Fruit fly (Drosophila melanogaster) whole organism, embryonic: ENCODE data around the gene Cdk7.

ENCODE experiments used
- Adf1 ChIP-seq: fragments of 200-800 bp; sonication (Bioruptor generic); IDR thresholded peaks from 2 replicates; pipeline ENCODE4 v1.3.6; 2022; ENCODE audit warnings: missing biosample characterization, missing genetic modification characterization
- Atf6 ChIP-seq: fragments of 200-800 bp; sonication (Bioruptor generic); IDR thresholded peaks from 2 replicates; pipeline ENCODE4 v1.3.6; 2022; ENCODE audit warnings: missing biosample characterization, missing genetic modification characterization
- B-H1 ChIP-seq: fragments of 200-800 bp; sonication (Bioruptor generic); IDR thresholded peaks from 3 replicates; pipeline ENCODE4 v1.3.6; 2022; ENCODE audit warnings: missing biosample characterization, missing genetic modification characterization
- CG10267 ChIP-seq: fragments of 200-800 bp; sonication (Bioruptor generic); optimal IDR thresholded peaks from 2 replicates; lab custom pipeline; 2018; ENCODE audit warnings: missing biosample characterization, mild to moderate bottlenecking, missing genetic modification characterization, moderate library complexity
- CG11560 ChIP-seq: fragments of 200-800 bp; sonication (Bioruptor generic); IDR thresholded peaks from 3 replicates; pipeline ENCODE4 v1.3.6; 2022; ENCODE audit warnings: missing biosample characterization, missing genetic modification characterization
- CG11695 ChIP-seq: fragments of 200-800 bp; sonication (Bioruptor generic); IDR thresholded peaks from 3 replicates; pipeline ENCODE4 v1.3.6; 2022; ENCODE audit warnings: missing biosample characterization, missing genetic modification characterization
- CG13123 ChIP-seq: fragments of 200-800 bp; sonication (Bioruptor generic); optimal IDR thresholded peaks from 2 replicates; lab custom pipeline; 2016; ENCODE audit warnings: missing biosample characterization, missing genetic modification characterization
- CG14667 ChIP-seq: fragments of 200-800 bp; sonication (Bioruptor generic); IDR thresholded peaks from 2 replicates; pipeline ENCODE4 v1.3.6; 2022; ENCODE audit warnings: missing biosample characterization, missing genetic modification characterization
- CG15696 ChIP-seq: fragments of 200-800 bp; sonication (Bioruptor generic); optimal IDR thresholded peaks from 2 replicates; lab custom pipeline; 2019; ENCODE audit warnings: missing biosample characterization, mild to moderate bottlenecking, missing genetic modification characterization, moderate library complexity
- CG16779 ChIP-seq: fragments of 200-800 bp; sonication (Bioruptor generic); IDR thresholded peaks from 2 replicates; pipeline ENCODE4 v1.3.6; 2022; ENCODE audit warnings: missing biosample characterization, missing genetic modification characterization
- CG17361 ChIP-seq: fragments of 200-800 bp; sonication (Bioruptor generic); IDR thresholded peaks from 3 replicates; pipeline ENCODE4 v1.3.6; 2022; ENCODE audit warnings: missing biosample characterization, missing genetic modification characterization
- CG17612 ChIP-seq: fragments of 200-800 bp; sonication (Bioruptor generic); IDR thresholded peaks from 2 replicates; pipeline ENCODE4 v1.3.6; 2022; ENCODE audit warnings: missing biosample characterization, missing genetic modification characterization
- CG17802 ChIP-seq: fragments of 200-800 bp; sonication (Bioruptor generic); optimal IDR thresholded peaks from 2 replicates; lab custom pipeline; 2018; ENCODE audit warnings: missing biosample characterization, mild to moderate bottlenecking, missing genetic modification characterization, moderate library complexity
- CG18476 ChIP-seq: fragments of 200-800 bp; sonication (Bioruptor generic); optimal IDR thresholded peaks from 2 replicates; lab custom pipeline; 2016; ENCODE audit warnings: missing biosample characterization, mild to moderate bottlenecking, missing genetic modification characterization
- CG31441 ChIP-seq: fragments of 200-800 bp; sonication (Bioruptor generic); IDR thresholded peaks from 2 replicates; pipeline ENCODE4 v1.3.6; 2022; ENCODE audit warnings: missing biosample characterization, missing genetic modification characterization
- CG32532 ChIP-seq: fragments of 200-800 bp; sonication (Bioruptor generic); IDR thresholded peaks from 2 replicates; pipeline ENCODE4 v1.3.6; 2022; ENCODE audit warnings: missing biosample characterization, missing genetic modification characterization
- CG3838 ChIP-seq: fragments of 200-800 bp; sonication (Bioruptor generic); optimal IDR thresholded peaks from 3 replicates; lab custom pipeline; 2016; ENCODE audit warnings: missing biosample characterization, missing genetic modification characterization
- CG4282 ChIP-seq: fragments of 200-800 bp; sonication (Bioruptor generic); optimal IDR thresholded peaks from 2 replicates; lab custom pipeline; 2016; ENCODE audit warnings: missing biosample characterization, missing genetic modification characterization
- CG4328 ChIP-seq: fragments of 200-800 bp; sonication (Bioruptor generic); optimal IDR thresholded peaks from 3 replicates; lab custom pipeline; 2017; ENCODE audit warnings: missing biosample characterization, missing genetic modification reagents, missing genetic modification characterization
- CG6683 ChIP-seq: fragments of 200-800 bp; sonication (Bioruptor generic); optimal IDR thresholded peaks from 2 replicates; lab custom pipeline; 2017; ENCODE audit warnings: missing biosample characterization, mild to moderate bottlenecking, missing genetic modification characterization, missing genetic modification reagents
- CG7556 ChIP-seq: fragments of 200-800 bp; sonication (Bioruptor generic); optimal IDR thresholded peaks from 2 replicates; lab custom pipeline; 2017; ENCODE audit warnings: missing biosample characterization, mild to moderate bottlenecking, missing genetic modification characterization
- CG7786 ChIP-seq: fragments of 200-800 bp; sonication (Bioruptor generic); optimal IDR thresholded peaks from 2 replicates; lab custom pipeline; 2016; ENCODE audit warnings: missing biosample characterization, missing genetic modification characterization
- CG8388 ChIP-seq: fragments of 200-800 bp; sonication (Bioruptor generic); optimal IDR thresholded peaks from 2 replicates; lab custom pipeline; 2019; ENCODE audit warnings: missing biosample characterization, mild to moderate bottlenecking, missing genetic modification characterization, moderate library complexity
- CG9727 ChIP-seq: fragments of 200-800 bp; sonication (Bioruptor generic); optimal IDR thresholded peaks from 3 replicates; lab custom pipeline; 2017; ENCODE audit warnings: missing biosample characterization, mild to moderate bottlenecking, missing genetic modification characterization
- CG9797 ChIP-seq: fragments of 200-800 bp; sonication (Bioruptor generic); optimal IDR thresholded peaks from 3 replicates; lab custom pipeline; 2018; ENCODE audit warnings: missing biosample characterization, mild to moderate bottlenecking, missing genetic modification characterization
- Dbx ChIP-seq: fragments of 200-800 bp; sonication (Bioruptor generic); IDR thresholded peaks from 3 replicates; pipeline ENCODE4 v1.3.6; 2022; ENCODE audit warnings: missing biosample characterization, missing genetic modification characterization
- Mrtf ChIP-seq: fragments of 200-800 bp; sonication (Bioruptor generic); IDR thresholded peaks from 3 replicates; pipeline ENCODE4 v1.3.6; 2022; ENCODE audit warnings: missing biosample characterization, missing genetic modification characterization
- NfI ChIP-seq: fragments of 200-800 bp; sonication (Bioruptor generic); optimal IDR thresholded peaks from 3 replicates; lab custom pipeline; 2018; ENCODE audit warnings: missing biosample characterization, mild to moderate bottlenecking, missing genetic modification characterization, moderate library complexity
- Pdp1 ChIP-seq, 2 experiments: fragments of 200-800 bp; sonication (Bioruptor generic); optimal IDR thresholded peaks; 3 replicates each; lab custom pipeline; 2016; ENCODE audit warnings: missing biosample characterization in 2 of 2, missing genetic modification characterization in 2 of 2, mild to moderate bottlenecking in 1 of 2, moderate library complexity in 1 of 2
- Sox100B ChIP-seq: fragments of 200-800 bp; sonication (Bioruptor generic); optimal IDR thresholded peaks from 3 replicates; lab custom pipeline; 2018; ENCODE audit warnings: missing biosample characterization, mild to moderate bottlenecking, missing genetic modification characterization
- Sry-δ ChIP-seq: fragments of 200-800 bp; sonication (Bioruptor generic); optimal IDR thresholded peaks from 2 replicates; lab custom pipeline; 2016; ENCODE audit warnings: missing biosample characterization, missing genetic modification characterization
- Trl ChIP-seq, 3 experiments: fragments of >200 bp in 2 of 3; fragments of 200-800 bp in 1 of 3; sonication (Bioruptor generic) in 1 of 3; optimal IDR thresholded peaks; 2 replicates in 1 of 3; 3 replicates in 2 of 3; lab custom pipeline; 2016 to 2017; ENCODE audit warnings: missing biosample characterization in 1 of 3, missing genetic modification characterization in 1 of 3
- cad ChIP-seq: fragments of >200 bp; optimal IDR thresholded peaks from 2 replicates; lab custom pipeline; 2017; ENCODE audit warnings: missing biosample characterization, missing genetic modification characterization
- cato ChIP-seq: fragments of 200-800 bp; sonication (Bioruptor generic); optimal IDR thresholded peaks from 2 replicates; lab custom pipeline; 2016; ENCODE audit warnings: missing biosample characterization, missing genetic modification characterization, borderline replicate concordance
- caup ChIP-seq: fragments of 200-800 bp; sonication (Bioruptor generic); optimal IDR thresholded peaks from 3 replicates; lab custom pipeline; 2017; ENCODE audit warnings: missing biosample characterization, mild to moderate bottlenecking, missing genetic modification characterization, moderate library complexity; ENCODE audit not compliant: severe bottlenecking
- da ChIP-seq: fragments of 200-800 bp; sonication (Bioruptor generic); optimal IDR thresholded peaks from 2 replicates; lab custom pipeline; 2016; ENCODE audit warnings: missing biosample characterization, missing genetic modification characterization
- danr ChIP-seq: fragments of 200-800 bp; sonication (Bioruptor generic); IDR thresholded peaks from 2 replicates; pipeline ENCODE4 v1.3.6; 2022; ENCODE audit warnings: missing biosample characterization, missing genetic modification characterization
- dmrt11E ChIP-seq: fragments of 200-800 bp; sonication (Bioruptor generic); optimal IDR thresholded peaks from 3 replicates; lab custom pipeline; 2018; ENCODE audit warnings: missing biosample characterization, mild to moderate bottlenecking, missing genetic modification characterization, moderate library complexity
- fu2 ChIP-seq: fragments of 200-800 bp; sonication (Bioruptor generic); optimal IDR thresholded peaks from 2 replicates; lab custom pipeline; 2016; ENCODE audit warnings: missing biosample characterization, missing genetic modification characterization
- gcm ChIP-seq: fragments of 200-800 bp; sonication (Bioruptor generic); optimal IDR thresholded peaks from 2 replicates; lab custom pipeline; 2019; ENCODE audit warnings: missing biosample characterization, mild to moderate bottlenecking, missing genetic modification characterization, moderate library complexity
- hb ChIP-seq: fragments of 200-800 bp; sonication (Bioruptor generic); IDR thresholded peaks from 3 replicates; pipeline ENCODE4 v1.3.6; 2022; ENCODE audit warnings: missing biosample characterization, missing genetic modification characterization; ENCODE audit not compliant: partially characterized antibody
- insv ChIP-seq, 2 experiments: fragments of 200-800 bp; sonication (Bioruptor generic); optimal IDR thresholded peaks; 3 replicates each; lab custom pipeline; 2016 to 2018; ENCODE audit warnings: missing biosample characterization in 2 of 2, missing genetic modification characterization in 2 of 2
- lilli ChIP-seq: fragments of 200-800 bp; sonication (Bioruptor generic); optimal IDR thresholded peaks from 3 replicates; lab custom pipeline; 2016; ENCODE audit warnings: missing biosample characterization, missing genetic modification characterization
- mld ChIP-seq: fragments of 200-800 bp; sonication (Bioruptor generic); IDR thresholded peaks from 3 replicates; pipeline ENCODE4 v1.3.6; 2022; ENCODE audit warnings: missing biosample characterization, missing genetic modification characterization; ENCODE audit not compliant: partially characterized antibody
- nau ChIP-seq: fragments of 200-800 bp; sonication (Bioruptor generic); optimal IDR thresholded peaks from 3 replicates; lab custom pipeline; 2017; ENCODE audit warnings: missing biosample characterization, mild to moderate bottlenecking, missing genetic modification characterization, missing genetic modification reagents
- pum ChIP-seq: fragments of 200-800 bp; sonication (Bioruptor generic); optimal IDR thresholded peaks from 2 replicates; lab custom pipeline; 2016; ENCODE audit warnings: missing biosample characterization, missing genetic modification characterization
- sim ChIP-seq: fragments of 200-800 bp; sonication (Bioruptor generic); IDR thresholded peaks from 2 replicates; pipeline ENCODE4 v1.3.6; 2022; ENCODE audit warnings: missing biosample characterization, missing genetic modification characterization
- stc ChIP-seq: fragments of 200-800 bp; sonication (Bioruptor generic); IDR thresholded peaks from 2 replicates; pipeline ENCODE4 v1.3.6; 2022; ENCODE audit warnings: missing biosample characterization, missing genetic modification characterization
- stwl ChIP-seq: fragments of 200-800 bp; sonication (Bioruptor generic); optimal IDR thresholded peaks from 3 replicates; lab custom pipeline; 2018; ENCODE audit warnings: missing biosample characterization, mild to moderate bottlenecking, missing genetic modification characterization, moderate library complexity
- wor ChIP-seq: fragments of 200-800 bp; sonication (Bioruptor generic); IDR thresholded peaks from 2 replicates; pipeline ENCODE4 v1.3.6; 2022; ENCODE audit warnings: missing biosample characterization, missing genetic modification characterization

The Cdk7 gene

dm6 chrX:5322459-5322883, 13.7 kb upstream of the Cdk7 start, which contains the start of gene Rnp4F (continued):
- TF ChIP-seq CG11695 (no peak), mld (GFP tag; lab: Robert Waterston, UW) (peak; percentile 61; the same call in 2 of the 3 replicates), gcm (GFP tag; lab: Kevin White, UChicago) (no peak), Sox100B (no peak), CG9797 (GFP tag; lab: Kevin White, UChicago) (peak; percentile 74), nau (GFP tag; lab: Kevin White, UChicago) (no peak), CG4328 (GFP tag; lab: Kevin White, UChicago) (no peak), CG9727 (GFP tag; lab: Kevin White, UChicago) (peak; percentile 64), CG15696 (peak; percentile 25), caup (GFP tag; lab: Kevin White, UChicago) (no peak), da (GFP tag; lab: Kevin White, UChicago) (no peak), Dbx (GFP tag; lab: Robert Waterston, UW) (peak; percentile 72), insv (GFP tag; optimal IDR thresholded peaks at IDR 0.05; lab: Kevin White, UChicago) (no peak), CG11560 (tag; lab: Robert Waterston, UW) (peak; percentile 65; the same call in 2 of the 3 replicates), CG14667 (GFP tag; lab: Robert Waterston, UW) (peak; percentile 57), CG7556 (GFP tag; lab: Kevin White, UChicago) (no peak), CG10267 (peak; percentile 30), CG17802 (tag; lab: Kevin White, UChicago) (peak; percentile 96), dmrt11E (tag; lab: Kevin White, UChicago) (no peak), CG4282 (no peak), B-H1 (GFP tag; lab: Robert Waterston, UW) (peak; percentile 35; the same call in 1 of the 3 replicates), CG8388 (GFP tag; lab: Kevin White, UChicago) (no peak), CG7786 (GFP tag; lab: Kevin White, UChicago) (peak; percentile 82), cato (GFP tag; lab: Kevin White, UChicago) (peak; percentile 53), lilli (GFP tag; lab: Kevin White, UChicago) (peak; percentile 80), fu2 (GFP tag; lab: Kevin White, UChicago) (peak; percentile 79), danr (GFP tag; lab: Robert Waterston, UW) (no peak), CG31441 (GFP tag; lab: Robert Waterston, UW) (no peak; the same call in 1 of the 2 replicates), Atf6 (peak; percentile 51), CG13123 (GFP tag; lab: Kevin White, UChicago) (peak; percentile 16), Adf1 (no peak; the same call in 1 of the 2 replicates), stwl (tag; lab: Kevin White, UChicago) (peak; percentile 37), CG6683 (GFP tag; lab: Kevin White, UChicago) (no peak), hb (peak; percentile 60; the same call in 2 of the 3 replicates), CG18476 (no peak), wor (peak; percentile 40; the same call in 1 of the 2 replicates), stc (GFP tag; lab: Robert Waterston, UW) (0 out of 2 replicates have a peak, but pooled peaks have one; percentile 6), CG16779 (no peak), cad (GFP tag; lab: Kevin White, UChicago) (no peak), Trl (optimal IDR thresholded peaks at IDR 0.05; lab: Kevin White, UChicago) (no peak), Trl (GFP tag; optimal IDR thresholded peaks at IDR 0.05; lab: Kevin White, UChicago) (peak; percentile 68), CG17612 (no peak), Sry-δ (GFP tag; lab: Kevin White, UChicago) (peak; percentile 94), Mrtf (peak; percentile 57; the same call in 2 of the 3 replicates), CG3838 (no peak), CG17361 (GFP tag; lab: Robert Waterston, UW) (no peak; the same call in 1 of the 3 replicates), Pdp1 (GFP tag; optimal IDR thresholded peaks at IDR 0.05; lab: Kevin White, UChicago) (peak; percentile 63 to 72), CG32532 (GFP tag; lab: Robert Waterston, UW) (peak; percentile 72), pum (GFP tag; lab: Kevin White, UChicago) (peak; percentile 72), sim (GFP tag; lab: Robert Waterston, UW) (no peak), NfI (GFP tag; lab: Kevin White, UChicago) (peak; percentile 64)
